Worm (Caenorhabditis elegans): ENCODE results near the gene flp-25.

DNA sequence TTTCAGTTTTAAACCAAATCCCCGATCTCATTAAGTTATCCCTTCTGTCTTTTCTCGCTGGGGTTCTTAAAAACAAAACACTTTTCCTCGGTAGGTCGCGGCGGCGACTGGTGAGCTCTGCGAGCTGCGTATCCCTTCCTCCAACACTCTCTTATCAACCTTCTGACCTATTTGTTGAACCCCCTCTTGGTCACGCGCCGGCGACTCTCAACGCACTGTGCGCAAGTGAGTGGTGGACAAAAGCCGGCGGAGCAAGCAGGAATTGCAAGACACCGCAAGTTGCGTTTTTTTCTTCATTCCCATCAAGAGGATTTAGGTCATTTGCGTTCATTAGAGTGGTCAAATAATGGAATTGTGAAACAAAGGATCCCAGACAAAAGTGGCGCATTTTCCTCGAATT lies 7.5 kb upstream of the flp-25 start:
- TF ChIP-seq flt-1 (GFP tag; IDR thresholded peaks at IDR 0.05) (no peak), tab-1 (GFP tag; IDR thresholded peaks at IDR 0.05) (no peak)

All from whole organism, midembryonic.